Worm (Caenorhabditis elegans): ENCODE data around the gene ttr-9.

ce11 chrIV:9464345-9464783, 41.8 kb downstream of the ttr-9 start:
- no peak for TF ChIP-seq aly-2 (tag; optimal IDR thresholded peaks at IDR 0.05)
- TF ChIP-seq elt-1 (tag; optimal IDR thresholded peaks at IDR 0.05), result no peak
